Fruit fly (Drosophila melanogaster): ENCODE results near the gene CG13728.

CG13728 gene

dm6 chr3L:17430957-17431585 is 48.5 kb upstream of the CG13728 start (continued):
- TF ChIP-seq Abd-B (GFP tag; optimal IDR thresholded peaks at IDR 0.05) (no peak), Sin3A (optimal IDR thresholded peaks at IDR 0.05) (no peak), ttk (GFP tag; IDR thresholded peaks at IDR 0.05) (no peak), Doc3 (GFP tag; IDR thresholded peaks at IDR 0.05; ENCODE audit: partially characterized antibody) (no peak), CG11093 (GFP tag; IDR thresholded peaks at IDR 0.05) (no peak), Optix (GFP tag; IDR thresholded peaks at IDR 0.05) (no peak), ci (GFP tag; IDR thresholded peaks at IDR 0.05) (no peak), CG13624 (GFP tag; optimal IDR thresholded peaks at IDR 0.05) (no peak), CG7357 (GFP tag; IDR thresholded peaks at IDR 0.05) (no peak), Dfd (GFP tag; optimal IDR thresholded peaks at IDR 0.05) (no peak), vfl (GFP tag; optimal IDR thresholded peaks at IDR 0.05) (no peak), NC2β (GFP tag; optimal IDR thresholded peaks at IDR 0.05) (no peak), slou (GFP tag; optimal IDR thresholded peaks at IDR 0.05) (no peak), Rfx (GFP tag; IDR thresholded peaks at IDR 0.05) (peak; percentile 33; the same call in 1 of the 2 replicates), Fer2 (tag; optimal IDR thresholded peaks at IDR 0.05) (no peak), disco-r (GFP tag; optimal IDR thresholded peaks at IDR 0.05) (no peak), CG4854 (GFP tag; optimal IDR thresholded peaks at IDR 0.05) (no peak), Usf (GFP tag; optimal IDR thresholded peaks at IDR 0.05) (no peak), CG17829 (tag; optimal IDR thresholded peaks at IDR 0.05) (no peak), Mes4 (GFP tag; optimal IDR thresholded peaks at IDR 0.05) (no peak), CG10462 (GFP tag; optimal IDR thresholded peaks at IDR 0.05) (no peak), Ssrp (tag; optimal IDR thresholded peaks at IDR 0.05) (no peak), HmgD (GFP tag; optimal IDR thresholded peaks at IDR 0.05) (no peak), CG18011 (GFP tag; optimal IDR thresholded peaks at IDR 0.05) (no peak), Dip3 (GFP tag; optimal IDR thresholded peaks at IDR 0.05) (no peak), D (optimal IDR thresholded peaks at IDR 0.05) (no peak), D (GFP tag; optimal IDR thresholded peaks at IDR 0.05) (no peak), Lpt (GFP tag; optimal IDR thresholded peaks at IDR 0.05) (no peak), Myb (GFP tag; optimal IDR thresholded peaks at IDR 0.05) (no peak), Xbp1 (GFP tag; optimal IDR thresholded peaks at IDR 0.05) (no peak), danr (GFP tag; IDR thresholded peaks at IDR 0.05) (no peak), CG15514 (GFP tag; optimal IDR thresholded peaks at IDR 0.05) (no peak), HLH3B (GFP tag; IDR thresholded peaks at IDR 0.05) (no peak), CG11398 (GFP tag; optimal IDR thresholded peaks at IDR 0.05) (no peak), Hr78 (GFP tag; optimal IDR thresholded peaks at IDR 0.05) (no peak), fu2 (GFP tag; optimal IDR thresholded peaks at IDR 0.05) (no peak), eyg (GFP tag; optimal IDR thresholded peaks at IDR 0.05) (no peak), D19B (GFP tag; optimal IDR thresholded peaks at IDR 0.05) (peak; percentile 20), CG3726 (GFP tag; IDR thresholded peaks at IDR 0.05) (no peak), vvl (GFP tag; IDR thresholded peaks at IDR 0.05) (no peak), CG7987 (GFP tag; optimal IDR thresholded peaks at IDR 0.05) (no peak), Blimp-1 (GFP tag; optimal IDR thresholded peaks at IDR 0.05) (no peak), esg (GFP tag; conservative IDR thresholded peaks at IDR 0.05) (no peak), croc (GFP tag; conservative IDR thresholded peaks at IDR 0.05) (no peak), pita (GFP tag; optimal IDR thresholded peaks at IDR 0.05) (no peak), pros (GFP tag; optimal IDR thresholded peaks at IDR 0.05) (no peak), phol (tag; optimal IDR thresholded peaks at IDR 0.05) (peak; percentile 5), dmrt99B (tag; optimal IDR thresholded peaks at IDR 0.05) (peak; percentile 13), Nf-YB (GFP tag; optimal IDR thresholded peaks at IDR 0.05) (no peak), gro (GFP tag; optimal IDR thresholded peaks at IDR 0.05) (peak; percentile 7), sc (optimal IDR thresholded peaks at IDR 0.05) (no peak), sc (GFP tag; optimal IDR thresholded peaks at IDR 0.05) (no peak)

Measured in whole organism, embryonic.